Worm (Caenorhabditis elegans) whole organism, L4 larva: ENCODE measurements around the gene nhr-184.

Experiments
- F37D6.2 ChIP-seq: sonication (generic microtip); optimal IDR thresholded peaks from 2 replicates; lab custom pipeline; 2016; ENCODE audit warnings: mild to moderate bottlenecking, missing genetic modification characterization, missing compliant biosample characterization
- F44E2.7 ChIP-seq: fragments of 200-800 bp; sonication (Bioruptor generic); IDR thresholded peaks from 2 replicates; pipeline ENCODE4 v2.1.2; 2022; ENCODE audit warnings: missing genetic modification characterization, missing compliant biosample characterization
- T20F7.1 ChIP-seq: fragments of 200-800 bp; sonication (Bioruptor generic); optimal IDR thresholded peaks from 2 replicates; lab custom pipeline; 2018; ENCODE audit warnings: mild to moderate bottlenecking, missing genetic modification characterization, missing compliant biosample characterization
- T26A8.4 ChIP-seq: fragments of 200-800 bp; sonication (Bioruptor generic); IDR thresholded peaks from 2 replicates; pipeline ENCODE4 v1.3.6; 2022; ENCODE audit warnings: missing genetic modification characterization, missing compliant biosample characterization
- Y48G9A.11 ChIP-seq: fragments of 200-800 bp; sonication (Bioruptor generic); IDR thresholded peaks from 2 replicates; pipeline ENCODE4 v1.3.6; 2022; ENCODE audit warnings: missing genetic modification reagents, missing genetic modification characterization, missing compliant biosample characterization
- ceh-28 ChIP-seq: fragments of 150-350 bp; optimal IDR thresholded peaks from 2 replicates; lab custom pipeline; 2014; ENCODE audit warnings: missing biosample characterization, missing genetic modification reagents, missing genetic modification characterization
- daf-16 ChIP-seq, 3 experiments: sonication (generic microtip); optimal IDR thresholded peaks; 2 replicates each; lab custom pipeline; 2016 to 2017; ENCODE audit warnings: missing genetic modification characterization in 3 of 3, missing genetic modification reagents in 3 of 3, mild to moderate bottlenecking in 2 of 3, missing compliant biosample characterization in 2 of 3, missing biosample characterization in 1 of 3, moderate library complexity in 1 of 3
- daf-19 ChIP-seq: fragments of 200-800 bp; sonication (Bioruptor generic); conservative IDR thresholded peaks from 2 replicates; pipeline ENCODE4 v1.3.6; 2022; ENCODE audit warnings: missing genetic modification characterization, missing compliant biosample characterization
- dmd-9 ChIP-seq: fragments of 200-800 bp; sonication (Bioruptor generic); IDR thresholded peaks from 2 replicates; pipeline ENCODE4 v1.3.6; 2022; ENCODE audit warnings: missing genetic modification reagents, missing genetic modification characterization, missing compliant biosample characterization
- duxl-1 ChIP-seq: sonication (generic microtip); optimal IDR thresholded peaks from 2 replicates; lab custom pipeline; 2016; ENCODE audit warnings: mild to moderate bottlenecking, missing genetic modification characterization, moderate library complexity, missing compliant biosample characterization; ENCODE audit not compliant: poor library complexity
- dve-1 ChIP-seq: sonication (generic microtip); optimal IDR thresholded peaks from 2 replicates; lab custom pipeline; 2017; ENCODE audit warnings: antibody characterized with exemption, mild to moderate bottlenecking, missing genetic modification characterization, missing compliant biosample characterization; ENCODE audit not compliant: insufficient read depth
- gei-8 ChIP-seq: fragments of 200-800 bp; sonication (Bioruptor generic); optimal IDR thresholded peaks from 2 replicates; lab custom pipeline; 2018; ENCODE audit warnings: mild to moderate bottlenecking, missing genetic modification characterization, missing compliant biosample characterization
- hif-1 ChIP-seq, 2 experiments: sonication (generic microtip); optimal IDR thresholded peaks; 2 replicates each; lab custom pipeline; 2016 to 2017; ENCODE audit warnings: missing compliant biosample characterization in 2 of 2, missing genetic modification characterization in 2 of 2, missing genetic modification reagents in 2 of 2, missing genotype in 2 of 2, mild to moderate bottlenecking in 1 of 2
- hlh-11 ChIP-seq: fragments of 200-800 bp; sonication (Bioruptor generic); optimal IDR thresholded peaks from 2 replicates; lab custom pipeline; 2018; ENCODE audit warnings: mild to moderate bottlenecking, missing genetic modification characterization, missing compliant biosample characterization
- hlh-30 ChIP-seq: sonication (generic microtip); optimal IDR thresholded peaks from 2 replicates; lab custom pipeline; 2017; ENCODE audit warnings: antibody characterized with exemption, mild to moderate bottlenecking, missing genetic modification characterization, missing compliant biosample characterization; ENCODE audit not compliant: insufficient read depth
- jun-1 ChIP-seq: fragments of 150-350 bp; optimal IDR thresholded peaks from 2 replicates; lab custom pipeline; 2014; ENCODE audit warnings: missing biosample characterization, missing genetic modification reagents, missing genetic modification characterization
- lin-13 ChIP-seq: fragments of 150-350 bp; optimal IDR thresholded peaks from 2 replicates; lab custom pipeline; 2014; ENCODE audit warnings: missing biosample characterization, missing genetic modification reagents, missing genetic modification characterization
- lsy-2 ChIP-seq, 2 experiments: fragments of 150-350 bp in 1 of 2; sonication (generic microtip) in 1 of 2; optimal IDR thresholded peaks; 2 replicates each; lab custom pipeline; 2014 to 2017; ENCODE audit warnings: missing biosample characterization in 2 of 2, missing genetic modification characterization in 2 of 2
- madf-9 ChIP-seq: fragments of 200-800 bp; sonication (Bioruptor generic); conservative IDR thresholded peaks from 2 replicates; pipeline ENCODE4 v1.3.6; 2022; ENCODE audit warnings: missing genetic modification reagents, missing genetic modification characterization, missing compliant biosample characterization
- mdl-1 ChIP-seq, 2 experiments: fragments of 150-350 bp in 1 of 2; sonication (generic microtip) in 1 of 2; optimal IDR thresholded peaks; 2 replicates each; lab custom pipeline; 2014 to 2017; ENCODE audit warnings: missing biosample characterization in 2 of 2, missing genetic modification characterization in 2 of 2
- mdt-29 ChIP-seq: fragments of 200-800 bp; sonication (Bioruptor generic); IDR thresholded peaks from 2 replicates; pipeline ENCODE4 v1.3.6; 2022; ENCODE audit warnings: missing genetic modification reagents, missing genetic modification characterization, missing compliant biosample characterization
- mes-2 ChIP-seq: sonication (generic microtip); optimal IDR thresholded peaks from 2 replicates; lab custom pipeline; 2016; ENCODE audit warnings: missing genotype, mild to moderate bottlenecking, missing genetic modification characterization, missing compliant biosample characterization; ENCODE audit not compliant: poor library complexity, severe bottlenecking
- mxl-3 ChIP-seq: fragments of 200-800 bp; sonication (Bioruptor generic); optimal IDR thresholded peaks from 2 replicates; lab custom pipeline; 2018; ENCODE audit warnings: mild to moderate bottlenecking, missing genetic modification characterization, missing compliant biosample characterization
- nhr-102 ChIP-seq: sonication (generic microtip); optimal IDR thresholded peaks from 2 replicates; lab custom pipeline; 2016; ENCODE audit warnings: mild to moderate bottlenecking, missing genetic modification characterization, moderate library complexity, missing compliant biosample characterization
- nhr-237 ChIP-seq: sonication (generic microtip); optimal IDR thresholded peaks from 2 replicates; lab custom pipeline; 2017; ENCODE audit warnings: missing biosample characterization, missing genetic modification characterization
- nhr-28 ChIP-seq: fragments of 150-350 bp; optimal IDR thresholded peaks from 2 replicates; lab custom pipeline; 2014; ENCODE audit warnings: missing biosample characterization, missing genetic modification characterization
- nhr-42 ChIP-seq: fragments of 200-800 bp; sonication (Bioruptor generic); IDR thresholded peaks from 2 replicates; pipeline ENCODE4 v1.3.6; 2022; ENCODE audit warnings: missing genetic modification characterization, missing compliant biosample characterization
- nhr-76 ChIP-seq: fragments of 150-350 bp; optimal IDR thresholded peaks from 2 replicates; lab custom pipeline; 2014; ENCODE audit warnings: missing biosample characterization, missing genetic modification characterization
- nhr-77 ChIP-seq: fragments of 150-350 bp; optimal IDR thresholded peaks from 2 replicates; lab custom pipeline; 2014; ENCODE audit warnings: missing biosample characterization, missing genetic modification characterization
- php-3 ChIP-seq: fragments of 200-800 bp; sonication (Bioruptor generic); IDR thresholded peaks from 2 replicates; pipeline ENCODE4 v1.3.6; 2022; ENCODE audit warnings: missing genetic modification reagents, missing genetic modification characterization, missing compliant biosample characterization
- rbr-2 ChIP-seq: sonication (generic microtip); optimal IDR thresholded peaks from 2 replicates; lab custom pipeline; 2016; ENCODE audit warnings: missing genotype, missing genetic modification characterization, missing compliant biosample characterization
- set-16 ChIP-seq: fragments of 200-800 bp; sonication (Bioruptor generic); IDR thresholded peaks from 2 replicates; pipeline ENCODE4 v1.3.6; 2022; ENCODE audit warnings: missing genetic modification reagents, missing genetic modification characterization, missing compliant biosample characterization
- skn-1 ChIP-seq: fragments of 150-350 bp; optimal IDR thresholded peaks from 2 replicates; lab custom pipeline; 2014; ENCODE audit warnings: missing biosample characterization, missing genetic modification characterization
- snpc-1.2 ChIP-seq: fragments of 200-800 bp; sonication (Bioruptor generic); IDR thresholded peaks from 2 replicates; pipeline ENCODE4 v1.3.6; 2022; ENCODE audit warnings: missing genetic modification reagents, missing genetic modification characterization, missing compliant biosample characterization
- unc-39 ChIP-seq: sonication (generic microtip); optimal IDR thresholded peaks from 2 replicates; lab custom pipeline; 2017; ENCODE audit warnings: missing biosample characterization, missing genetic modification characterization
- unc-62 ChIP-seq, 3 experiments: fragments of 150-350 bp in 1 of 3; sonication (generic microtip); optimal IDR thresholded peaks in 2 of 3; peaks in 1 of 3; 1 replicate in 1 of 3; 2 replicates in 2 of 3; lab custom pipeline; 2014 to 2017; ENCODE audit warnings: missing biosample characterization in 3 of 3, missing genetic modification characterization in 3 of 3, missing genetic modification reagents in 3 of 3, missing genotype in 1 of 3
- ztf-11 ChIP-seq: fragments of 150-350 bp; optimal IDR thresholded peaks from 2 replicates; lab custom pipeline; 2014; ENCODE audit warnings: missing biosample characterization, missing genetic modification characterization

nhr-184 gene

DNA sequence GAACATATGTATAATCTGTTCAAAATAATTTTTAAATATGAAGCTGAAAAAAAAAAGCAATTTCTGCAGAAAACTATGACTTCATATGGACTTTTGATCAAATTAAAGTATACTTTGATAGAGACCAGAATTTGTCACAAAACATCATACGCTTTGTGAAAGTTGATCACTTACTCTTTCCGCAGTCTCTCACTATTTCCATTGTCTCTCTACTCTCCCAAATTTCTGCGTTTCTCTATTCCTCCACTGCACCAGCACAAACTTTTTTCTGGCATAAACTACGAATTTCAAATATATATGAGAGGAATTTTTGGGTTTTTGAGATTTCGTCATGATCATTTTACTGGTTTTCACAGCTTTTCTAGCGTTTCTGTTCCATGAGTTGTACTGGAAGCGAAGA, 21.6 kb upstream of the nhr-184 start, which contains the start of gene cyp-33C4 (continued):
- peak; percentile 14 for TF ChIP-seq nhr-77
- no peak for TF ChIP-seq T20F7.1
- TF ChIP-seq T26A8.4 (GFP tag; lab: Robert Waterston, UW) = no peak
- no peak for TF ChIP-seq dmd-9 (GFP tag; lab: Robert Waterston, UW)
- TF ChIP-seq skn-1 (tag; lab: Kevin White, UChicago) = no peak
- no peak for TF ChIP-seq F37D6.2
- no peak for TF ChIP-seq unc-39 (tag; lab: Kevin White, UChicago)
- no peak for TF ChIP-seq hif-1 (tag; optimal IDR thresholded peaks at IDR 0.05; lab: Kevin White, UChicago)
- no peak for TF ChIP-seq lin-13 (GFP tag; lab: Kevin White, UChicago)
- no peak for TF ChIP-seq daf-19
- TF ChIP-seq, all 104 proteins: peak for 11

DNA sequence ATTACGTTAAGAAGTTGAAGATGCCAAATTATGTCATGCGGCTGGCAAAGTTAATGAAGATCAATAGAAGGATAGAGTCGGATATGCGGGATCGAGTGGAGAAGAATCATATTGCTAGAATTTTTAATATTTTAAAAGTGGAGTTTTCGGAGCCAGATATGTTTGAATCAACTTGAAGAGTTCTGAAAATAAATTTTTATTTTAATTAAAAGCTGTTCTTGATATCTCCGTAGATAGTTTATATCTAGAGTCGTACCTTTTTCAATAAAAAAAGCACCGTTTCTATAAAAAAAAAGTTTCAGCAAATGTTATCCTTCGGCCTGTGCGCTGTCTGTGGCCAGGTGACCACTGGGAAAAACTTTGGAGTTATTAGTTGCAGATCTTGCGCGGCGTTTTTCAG, 18.9 kb upstream of the nhr-184 start, which contains the start of gene nhr-96:
TSS of gene nhr-96 (plus strand) at position 301 of the 400 bp plus-strand sequence.
- TF ChIP-seq php-3 = no peak
- TF ChIP-seq nhr-102 = no peak
- no peak for TF ChIP-seq nhr-42 (GFP tag; lab: Robert Waterston, UW)
- no peak for TF ChIP-seq mdl-1 (tag; optimal IDR thresholded peaks at IDR 0.05; lab: Kevin White, UChicago)
- TF ChIP-seq set-16 = no peak
- TF ChIP-seq Y48G9A.11 = no peak
- TF ChIP-seq gei-8 (GFP tag; lab: Kevin White, UChicago) = no peak
- no peak for TF ChIP-seq nhr-237 (tag; lab: Kevin White, UChicago)
- no peak for TF ChIP-seq snpc-1.2 (GFP tag; lab: Robert Waterston, UW)
- no peak for TF ChIP-seq nhr-76 (tag; lab: Kevin White, UChicago)
- TF ChIP-seq mxl-3 = no peak
- TF ChIP-seq unc-62 (GFP tag; optimal IDR thresholded peaks at IDR 0.05 in 1 of 2; lab: Kevin White, UChicago) = no peak
- no peak for TF ChIP-seq unc-62 (tag; optimal IDR thresholded peaks at IDR 0.05; lab: Kevin White, UChicago)
- TF ChIP-seq mes-2 = no peak
- no peak for TF ChIP-seq jun-1 (tag; lab: Kevin White, UChicago)
- no peak for TF ChIP-seq madf-9
- no peak for TF ChIP-seq duxl-1 (tag; lab: Kevin White, UChicago)
- TF ChIP-seq rbr-2 (tag; lab: Kevin White, UChicago) = no peak
- no peak for TF ChIP-seq F44E2.7 (GFP tag; lab: Robert Waterston, UW)
- TF ChIP-seq mdt-29 = no peak

DNA sequence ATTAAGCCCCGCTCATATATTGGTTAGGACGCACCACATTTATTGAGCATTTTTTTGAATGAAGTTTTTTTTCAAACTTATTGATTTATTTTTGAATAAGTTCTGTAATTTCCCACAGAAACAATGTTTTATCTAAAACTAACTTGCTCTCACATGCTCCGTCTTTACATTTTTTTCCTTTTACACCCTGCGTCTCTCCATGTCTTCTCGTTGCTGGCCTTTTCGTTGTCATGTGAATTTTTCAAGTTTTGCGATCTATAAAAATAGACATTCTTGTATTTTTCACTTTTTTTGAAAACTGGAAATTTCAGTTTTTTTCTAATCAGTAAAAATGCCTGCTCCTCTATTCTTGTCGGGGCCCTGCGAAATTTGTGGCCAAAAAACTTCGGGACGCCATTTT, 16.6 kb upstream of the nhr-184 start, which contains the start of gene nhr-134:
TSS of gene nhr-134 (plus strand) at position 312 of the 400 bp plus-strand sequence.
- TF ChIP-seq mes-2 (peak; percentile 6), hlh-30 (tag; lab: Kevin White, UChicago) (peak; percentile 87), unc-62 (GFP tag; optimal IDR thresholded peaks at IDR 0.05 in 1 of 2; lab: Kevin White, UChicago) (peak in 1 of 2 experiments; percentile 55), unc-62 (tag; optimal IDR thresholded peaks at IDR 0.05; lab: Kevin White, UChicago) (no peak), rbr-2 (tag; lab: Kevin White, UChicago) (no peak), nhr-28 (peak; percentile 30), ztf-11 (tag; lab: Kevin White, UChicago) (no peak), lsy-2 (tag; optimal IDR thresholded peaks at IDR 0.05; lab: Kevin White, UChicago) (peak in 1 of 2 experiments; percentile 3), dve-1 (tag; lab: Kevin White, UChicago) (peak; percentile 44), hlh-11 (tag; lab: Kevin White, UChicago) (peak; percentile 15), ceh-28 (tag; lab: Kevin White, UChicago) (no peak), daf-16 (GFP tag; optimal IDR thresholded peaks at IDR 0.05; lab: Kevin White, UChicago) (no peak), daf-16 (tag; optimal IDR thresholded peaks at IDR 0.05; lab: Kevin White, UChicago) (peak; percentile 44)
